Worm (Caenorhabditis elegans): ENCODE results near the gene phf-33.

- TF ChIP-seq scrt-1 (GFP tag; IDR thresholded peaks at IDR 0.05) (no peak), ama-1 (optimal IDR thresholded peaks at IDR 0.05) (no peak), F13C5.2 (tag; optimal IDR thresholded peaks at IDR 0.05) (no peak), ets-7 (tag; optimal IDR thresholded peaks at IDR 0.05) (no peak), ceh-13 (GFP tag; optimal IDR thresholded peaks at IDR 0.05) (no peak), tbx-11 (GFP tag; IDR thresholded peaks at IDR 0.05) (no peak), ceh-36 (tag; optimal IDR thresholded peaks at IDR 0.05) (no peak), B0310.2 (tag; optimal IDR thresholded peaks at IDR 0.05) (no peak)
Measured at ce11 chrX:13283462-13283861, 4.7 kb upstream of the phf-33 start.
